Worm (Caenorhabditis elegans): ENCODE results near the gene cutl-1.
A peak's percentile ranks its signal among the peaks of the same experiment; 100 is the strongest.

DNA sequence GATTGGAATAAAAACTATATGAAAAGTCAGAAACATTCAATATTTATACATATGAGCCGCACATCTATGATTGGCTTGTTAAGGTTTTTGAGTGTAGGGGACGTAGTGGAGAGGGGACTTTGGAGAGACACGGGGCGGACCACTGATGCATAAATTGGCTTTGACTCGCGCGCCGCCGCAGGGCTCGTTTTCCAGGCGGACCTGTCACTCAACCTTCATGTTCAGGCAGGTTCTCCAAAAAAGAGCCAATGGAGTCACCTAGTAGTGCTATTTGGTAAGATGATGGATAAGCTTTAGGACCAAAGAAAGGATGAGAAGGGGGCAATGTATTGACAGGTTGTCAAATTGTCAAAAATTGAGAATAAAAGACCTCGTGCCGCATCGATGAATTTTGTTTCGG is 10.9 kb downstream of the cutl-1 start:
- no peak for TF ChIP-seq nhr-237 (tag; optimal IDR thresholded peaks at IDR 0.05)
- TF ChIP-seq ceh-43 (GFP tag; optimal IDR thresholded peaks at IDR 0.05): no peak
- TF ChIP-seq sem-2 (GFP tag; optimal IDR thresholded peaks at IDR 0.05): no peak
- peak; percentile 64 for TF ChIP-seq unc-62 (GFP tag; optimal IDR thresholded peaks at IDR 0.05)
- TF ChIP-seq lsy-2 (tag; optimal IDR thresholded peaks at IDR 0.05): no peak
- TF ChIP-seq mls-2 (tag; optimal IDR thresholded peaks at IDR 0.05): no peak
- TF ChIP-seq nhr-28 (tag; optimal IDR thresholded peaks at IDR 0.05): no peak
- TF ChIP-seq pha-4 (tag; optimal IDR thresholded peaks at IDR 0.05): no peak

Data from whole organism, mixed stage, embryonic.